Worm (Caenorhabditis elegans): Measurements from ENCODE around the gene F53F1.6.

The F53F1.6 gene

DNA sequence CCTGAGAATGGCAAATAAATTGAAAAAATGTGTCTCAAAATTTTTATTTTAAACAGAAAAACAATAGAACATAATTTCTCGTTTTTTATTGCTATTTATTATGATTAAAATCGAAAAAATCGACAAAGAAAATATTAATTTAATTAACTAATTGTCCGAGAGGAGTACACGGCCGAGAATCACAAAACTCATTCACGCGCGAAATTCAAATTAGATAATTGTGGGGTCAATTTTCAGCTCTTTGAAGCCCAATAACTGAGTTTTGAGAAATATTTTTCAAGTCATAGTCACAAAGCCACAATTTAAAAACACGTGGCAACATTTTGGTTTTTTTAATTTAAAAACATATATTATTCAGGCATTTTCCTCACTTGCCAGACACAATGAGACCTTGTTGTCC is 8.3 kb downstream of the F53F1.6 start (continued):
- TF ChIP-seq nhr-80 (tag; optimal IDR thresholded peaks at IDR 0.05) (no peak), unc-130 (GFP tag; optimal IDR thresholded peaks at IDR 0.05) (peak; percentile 5), ceh-79 (tag; optimal IDR thresholded peaks at IDR 0.05) (no peak), ztf-22 (GFP tag; optimal IDR thresholded peaks at IDR 0.05) (no peak), mcd-1 (GFP tag; IDR thresholded peaks at IDR 0.05) (no peak; the same call in 1 of the 2 replicates), sdz-38 (tag; optimal IDR thresholded peaks at IDR 0.05) (no peak), F23B12.7 (tag; optimal IDR thresholded peaks at IDR 0.05; ENCODE audit: insufficient read depth) (no peak), snpc-3.4 (tag; optimal IDR thresholded peaks at IDR 0.05) (no peak), F55B11.4 (tag; optimal IDR thresholded peaks at IDR 0.05; ENCODE audit: borderline replicate concordance, insufficient read depth) (no peak), attf-5 (GFP tag; optimal IDR thresholded peaks at IDR 0.05) (no peak), ceh-58 (GFP tag; IDR thresholded peaks at IDR 0.05) (no peak), madf-8 (GFP tag; conservative IDR thresholded peaks at IDR 0.05) (peak; percentile 41; the same call in 1 of the 2 replicates), lin-54 (GFP tag; optimal IDR thresholded peaks at IDR 0.05) (peak; percentile 83), Y53G8AR.9 (GFP tag; conservative IDR thresholded peaks at IDR 0.05) (no peak), dox-1 (GFP tag; IDR thresholded peaks at IDR 0.05) (no peak), xnd-1 (tag; optimal IDR thresholded peaks at IDR 0.05) (peak; percentile 35), zfh-2 (GFP tag; conservative IDR thresholded peaks at IDR 0.05) (no peak), B0261.1 (tag; optimal IDR thresholded peaks at IDR 0.05) (no peak), cebp-2 (GFP tag; IDR thresholded peaks at IDR 0.05) (no peak), lsl-1 (GFP tag; optimal IDR thresholded peaks at IDR 0.05) (peak; percentile 20), bed-1 (GFP tag; IDR thresholded peaks at IDR 0.05) (no peak), ztf-28 (GFP tag; IDR thresholded peaks at IDR 0.05) (0 out of 2 replicates have a peak, but pooled peaks have one; percentile 11), let-526 (GFP tag; IDR thresholded peaks at IDR 0.05) (no peak), lsy-27 (tag; optimal IDR thresholded peaks at IDR 0.05; ENCODE audit: borderline replicate concordance, insufficient read depth) (no peak), let-607 (tag; optimal IDR thresholded peaks at IDR 0.05) (no peak), lag-1 (GFP tag; IDR thresholded peaks at IDR 0.05) (no peak), tbx-9 (tag; optimal IDR thresholded peaks at IDR 0.05; ENCODE audit: borderline replicate concordance) (no peak), F33H1.4 (GFP tag; IDR thresholded peaks at IDR 0.05) (no peak), nfya-1 (tag; optimal IDR thresholded peaks at IDR 0.05; ENCODE audit: borderline replicate concordance, insufficient read depth) (no peak), mel-28 (tag; optimal IDR thresholded peaks at IDR 0.05; ENCODE audit: borderline replicate concordance) (no peak), unc-62 (GFP tag; optimal IDR thresholded peaks at IDR 0.05) (no peak), atf-7 (tag; optimal IDR thresholded peaks at IDR 0.05) (no peak), efl-1 (GFP tag; optimal IDR thresholded peaks at IDR 0.05) (peak; percentile 48), sptf-2 (GFP tag; optimal IDR thresholded peaks at IDR 0.05) (no peak), Y56A3A.18 (GFP tag; IDR thresholded peaks at IDR 0.05) (no peak), ztf-26 (tag; optimal IDR thresholded peaks at IDR 0.05) (no peak), ZK185.1 (tag; optimal IDR thresholded peaks at IDR 0.05; ENCODE audit: poor library complexity, severe bottlenecking) (peak; percentile 9), C06A6.2 (GFP tag; conservative IDR thresholded peaks at IDR 0.05) (no peak), attf-3 (GFP tag; conservative IDR thresholded peaks at IDR 0.05) (0 out of 2 replicates have a peak, but pooled peaks have one; percentile 13), repo-1 (tag; optimal IDR thresholded peaks at IDR 0.05) (no peak), D2030.7 (GFP tag; IDR thresholded peaks at IDR 0.05) (no peak), Y53F4B.3 (GFP tag; IDR thresholded peaks at IDR 0.05) (no peak), F57C9.4 (tag; optimal IDR thresholded peaks at IDR 0.05) (no peak), F39B2.1 (GFP tag; IDR thresholded peaks at IDR 0.05) (no peak), B0035.1 (tag; optimal IDR thresholded peaks at IDR 0.05) (no peak), B0336.3 (GFP tag; IDR thresholded peaks at IDR 0.05) (no peak), chd-7 (tag; optimal IDR thresholded peaks at IDR 0.05) (no peak), ama-1 (optimal IDR thresholded peaks at IDR 0.05) (no peak), ama-1 (GFP tag; optimal IDR thresholded peaks at IDR 0.05) (no peak)
